Worm (Caenorhabditis elegans) whole organism, midembryonic: ENCODE data around the gene C53B4.2.
A peak's percentile ranks its signal among the peaks of the same experiment; 100 is the strongest.

Experiments used
- T22C8.4 ChIP-seq: fragments of 200-800 bp; sonication (Bioruptor generic); IDR thresholded peaks from 2 replicates; pipeline ENCODE4 v1.3.6; 2022; ENCODE audit warnings: missing genetic modification characterization, missing compliant biosample characterization
- cog-1 ChIP-seq: sonication (generic microtip); optimal IDR thresholded peaks from 2 replicates; lab custom pipeline; 2016; ENCODE audit warnings: missing genetic modification characterization, missing compliant biosample characterization
- flt-1 ChIP-seq: fragments of 200-800 bp; sonication (Bioruptor generic); IDR thresholded peaks from 2 replicates; pipeline ENCODE4 v1.3.6; 2022; ENCODE audit warnings: missing genetic modification characterization, missing compliant biosample characterization
- klf-2 ChIP-seq: fragments of 200-800 bp; sonication (Bioruptor generic); conservative IDR thresholded peaks from 2 replicates; pipeline ENCODE4 v1.3.6; 2022; ENCODE audit warnings: missing genetic modification reagents, missing genetic modification characterization, missing compliant biosample characterization
- med-1 ChIP-seq: sonication (generic microtip); optimal IDR thresholded peaks from 2 replicates; lab custom pipeline; 2017; ENCODE audit warnings: missing genetic modification characterization, mild to moderate bottlenecking, missing compliant biosample characterization, antibody characterized with exemption, missing genetic modification reagents; ENCODE audit not compliant: insufficient read depth
- ref-1 ChIP-seq: fragments of 200-800 bp; sonication (Bioruptor generic); conservative IDR thresholded peaks from 2 replicates; pipeline ENCODE4 v1.3.6; 2022; ENCODE audit warnings: missing genetic modification reagents, missing genetic modification characterization, missing compliant biosample characterization
- tab-1 ChIP-seq: fragments of 200-800 bp; sonication (Bioruptor generic); IDR thresholded peaks from 2 replicates; pipeline ENCODE4 v1.3.6; 2022; ENCODE audit warnings: missing genetic modification characterization, missing compliant biosample characterization
- ztf-23 ChIP-seq: fragments of 200-800 bp; sonication (Bioruptor generic); IDR thresholded peaks from 2 replicates; pipeline ENCODE4 v1.3.6; 2022; ENCODE audit warnings: missing genetic modification reagents, missing genetic modification characterization, missing compliant biosample characterization
- ztf-29 ChIP-seq: fragments of 200-800 bp; sonication (Bioruptor generic); IDR thresholded peaks from 2 replicates; pipeline ENCODE4 v1.3.6; 2022; ENCODE audit warnings: missing genetic modification reagents, missing genetic modification characterization, missing compliant biosample characterization

C53B4.2 gene

ce11 chrIV:8956189-8956588 is 9.8 kb upstream of the C53B4.2 start, which contains the start of gene tpra-1:
tpra-1 (plus strand) TSS chrIV:8956489.
- TF ChIP-seq cog-1 (tag; lab: Kevin White, UChicago) (no peak), ztf-29 (GFP tag; lab: Robert Waterston, UW) (no peak), ref-1 (no peak), med-1 (no peak), T22C8.4 (GFP tag; lab: Robert Waterston, UW) (no peak), flt-1 (GFP tag; lab: Robert Waterston, UW) (no peak), tab-1 (GFP tag; lab: Robert Waterston, UW) (no peak), ztf-23 (no peak), klf-2 (GFP tag; lab: Robert Waterston, UW) (no peak)

DNA sequence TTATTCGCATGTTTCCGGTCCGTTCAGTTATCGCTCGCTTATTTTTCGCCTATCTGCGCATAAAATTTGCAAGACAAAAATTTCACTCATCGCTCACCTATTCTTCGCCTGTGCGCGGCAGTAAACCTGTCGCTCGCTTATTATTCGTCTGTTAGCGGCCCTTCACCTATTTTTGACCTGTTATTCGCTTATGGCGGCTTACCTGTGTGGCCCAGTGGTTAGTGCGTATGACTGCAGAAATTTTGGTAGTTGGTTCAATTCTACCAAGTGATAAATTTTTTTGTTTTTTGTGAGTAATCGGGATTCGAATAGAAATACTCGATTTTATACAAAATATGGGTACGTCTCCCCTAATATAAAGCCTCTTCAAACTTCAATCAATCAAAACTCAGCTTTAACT is 1.9 kb upstream of the C53B4.2 start:
- TF ChIP-seq ztf-29 (GFP tag; lab: Robert Waterston, UW) (peak; percentile 88), ztf-23 (peak; percentile 82), tab-1 (GFP tag; lab: Robert Waterston, UW) (peak; percentile 90), klf-2 (GFP tag; lab: Robert Waterston, UW) (peak; percentile 82), T22C8.4 (GFP tag; lab: Robert Waterston, UW) (peak; percentile 79), ref-1 (peak; percentile 72)

- no peak for TF ChIP-seq ref-1
- TF ChIP-seq T22C8.4 (GFP tag; lab: Robert Waterston, UW): no peak
- TF ChIP-seq med-1: no peak
- no peak for TF ChIP-seq tab-1 (GFP tag; lab: Robert Waterston, UW)
- no peak for TF ChIP-seq cog-1 (tag; lab: Kevin White, UChicago)
- no peak for TF ChIP-seq flt-1 (GFP tag; lab: Robert Waterston, UW)
- no peak for TF ChIP-seq klf-2 (GFP tag; lab: Robert Waterston, UW)
- TF ChIP-seq ztf-29 (GFP tag; lab: Robert Waterston, UW): no peak
- TF ChIP-seq ztf-23: no peak
Observed at ce11 chrIV:8967990-8968389, 2.0 kb downstream of the C53B4.2 start, which contains the start of gene suex-2. suex-2 (plus strand) TSS chrIV:8968290.

ce11 chrIV:8973249-8973958 is 7.4 kb downstream of the C53B4.2 start, which contains the start of gene C53B4.3:
C53B4.3 (minus strand) TSS chrIV:8973712.
- TF ChIP-seq flt-1 (GFP tag; lab: Robert Waterston, UW) (peak; percentile 73), ztf-23 (peak; percentile 61; the same call in 1 of the 2 replicates), cog-1 (tag; lab: Kevin White, UChicago) (no peak), ref-1 (0 out of 2 replicates have a peak, but pooled peaks have one; percentile 27)

DNA sequence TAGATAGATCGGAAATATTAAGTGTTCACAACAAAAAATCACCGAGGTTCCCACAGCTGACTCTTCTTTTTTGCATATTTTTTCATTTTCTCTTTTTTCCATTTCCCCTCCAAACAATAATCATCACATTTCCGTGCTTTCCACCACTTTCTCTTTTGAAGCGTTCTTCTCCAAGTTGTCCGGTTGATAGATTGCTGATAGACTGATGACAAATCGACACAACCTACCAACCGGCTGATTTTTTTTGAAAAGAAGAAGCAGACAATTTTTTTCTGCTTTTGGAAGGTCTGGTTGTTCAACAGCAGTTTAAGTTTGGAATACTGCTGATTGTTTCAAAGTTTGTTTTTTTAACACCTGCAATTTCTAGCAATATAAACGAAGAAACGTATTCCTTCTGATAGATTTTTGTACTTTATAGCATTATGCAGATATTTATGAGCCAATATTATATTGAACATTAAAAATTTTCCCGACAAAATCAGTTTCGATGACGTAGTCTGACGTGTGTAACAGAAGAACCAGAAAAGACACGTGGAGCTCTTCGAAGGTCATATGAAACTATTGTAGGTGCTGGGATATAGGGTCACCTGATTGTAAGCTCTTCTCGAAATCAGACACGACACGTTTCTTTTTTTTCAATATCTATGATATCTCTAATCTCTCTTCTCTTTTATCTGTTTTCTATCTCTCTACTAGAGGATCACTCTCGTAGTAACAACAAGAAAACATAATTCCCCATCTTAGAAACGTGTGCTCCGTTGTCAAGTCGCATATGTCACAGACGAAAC is 8.8 kb downstream of the C53B4.2 start:
- no peak for TF ChIP-seq ztf-29 (GFP tag; lab: Robert Waterston, UW)
- no peak for TF ChIP-seq med-1
- no peak for TF ChIP-seq cog-1 (tag; lab: Kevin White, UChicago)
- TF ChIP-seq T22C8.4 (GFP tag; lab: Robert Waterston, UW): no peak
- no peak for TF ChIP-seq flt-1 (GFP tag; lab: Robert Waterston, UW)
- TF ChIP-seq ref-1: no peak
- no peak for TF ChIP-seq tab-1 (GFP tag; lab: Robert Waterston, UW)
- no peak for TF ChIP-seq klf-2 (GFP tag; lab: Robert Waterston, UW)
- TF ChIP-seq ztf-23: no peak

- TF ChIP-seq T22C8.4 (GFP tag; lab: Robert Waterston, UW) (no peak), flt-1 (GFP tag; lab: Robert Waterston, UW) (no peak), ref-1 (no peak), ztf-29 (GFP tag; lab: Robert Waterston, UW) (no peak), cog-1 (tag; lab: Kevin White, UChicago) (no peak), tab-1 (GFP tag; lab: Robert Waterston, UW) (no peak), med-1 (no peak), ztf-23 (no peak), klf-2 (GFP tag; lab: Robert Waterston, UW) (no peak)
Observed at ce11 chrIV:8975331-8975625, 9.3 kb downstream of the C53B4.2 start, which contains the start of gene pdzd-8. pdzd-8 (plus strand) TSS chrIV:8975526.

ce11 chrIV:8978047-8978446 is 12.1 kb downstream of the C53B4.2 start:
- TF ChIP-seq cog-1 (tag; lab: Kevin White, UChicago) (no peak), flt-1 (GFP tag; lab: Robert Waterston, UW) (no peak), ztf-23 (no peak)

- TF ChIP-seq ztf-29 (GFP tag; lab: Robert Waterston, UW) (no peak), ztf-23 (no peak), T22C8.4 (GFP tag; lab: Robert Waterston, UW) (no peak), tab-1 (GFP tag; lab: Robert Waterston, UW) (no peak), cog-1 (tag; lab: Kevin White, UChicago) (no peak), flt-1 (GFP tag; lab: Robert Waterston, UW) (no peak), ref-1 (no peak), klf-2 (GFP tag; lab: Robert Waterston, UW) (no peak), med-1 (no peak)
Observed at ce11 chrIV:8979062-8979612, 13.2 kb downstream of the C53B4.2 start.

ce11 chrIV:8979695-8980094 is 13.7 kb downstream of the C53B4.2 start, which contains the start of gene col-119:
col-119 (minus strand) TSS chrIV:8979795.
- TF ChIP-seq med-1: no peak
- no peak for TF ChIP-seq cog-1 (tag; lab: Kevin White, UChicago)
- no peak for TF ChIP-seq ref-1
- no peak for TF ChIP-seq flt-1 (GFP tag; lab: Robert Waterston, UW)
- no peak for TF ChIP-seq klf-2 (GFP tag; lab: Robert Waterston, UW)
- no peak for TF ChIP-seq tab-1 (GFP tag; lab: Robert Waterston, UW)
- no peak for TF ChIP-seq T22C8.4 (GFP tag; lab: Robert Waterston, UW)
- TF ChIP-seq ztf-29 (GFP tag; lab: Robert Waterston, UW): no peak
